Fruit fly (Drosophila melanogaster): Measurements from ENCODE around the gene CG42299.

Gene CG42299

dm6 chrX:15575557-15575956 lies at the start of gene CG42299:
Gene CG42299, minus strand, starts transcription at chrX:15575683.
- TF ChIP-seq Sin3A (optimal IDR thresholded peaks at IDR 0.05), result no peak
- TF ChIP-seq ttk (optimal IDR thresholded peaks at IDR 0.05), result no peak

dm6 chrX:15623809-15624208 lies 48.3 kb upstream of the CG42299 start:
- no peak for TF ChIP-seq psq (optimal IDR thresholded peaks at IDR 0.05)
- no peak for TF ChIP-seq Myc (optimal IDR thresholded peaks at IDR 0.05)
- no peak for TF ChIP-seq Sin3A (optimal IDR thresholded peaks at IDR 0.05)
- TF ChIP-seq ttk (optimal IDR thresholded peaks at IDR 0.05), result no peak
- no peak for TF ChIP-seq insv (optimal IDR thresholded peaks at IDR 0.05)
- no peak for TF ChIP-seq h (optimal IDR thresholded peaks at IDR 0.05)

DNA sequence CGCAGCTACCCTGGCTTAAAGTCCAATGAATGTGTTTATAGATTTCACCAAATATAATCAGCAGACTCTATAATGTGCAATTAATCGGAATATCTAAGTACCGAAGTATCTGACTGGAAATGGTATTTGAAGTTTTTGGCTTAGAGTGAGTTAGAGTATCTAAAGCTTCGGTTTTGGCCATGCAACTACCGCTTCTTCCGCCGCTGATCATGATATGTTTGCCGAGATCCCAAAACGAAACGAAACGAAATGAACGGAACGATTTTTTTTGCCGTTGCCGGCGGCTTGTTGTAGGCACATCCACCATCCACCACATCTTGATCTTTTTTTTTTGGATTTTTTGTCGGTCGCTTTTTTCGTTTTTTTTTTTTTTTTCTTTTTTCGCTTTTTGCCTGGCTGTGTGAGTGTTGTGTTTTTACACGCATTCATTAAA lies 47.5 kb upstream of the CG42299 start:
- TF ChIP-seq ttk (optimal IDR thresholded peaks at IDR 0.05) (no peak), h (optimal IDR thresholded peaks at IDR 0.05) (no peak), insv (optimal IDR thresholded peaks at IDR 0.05) (no peak), Myc (optimal IDR thresholded peaks at IDR 0.05) (no peak), psq (optimal IDR thresholded peaks at IDR 0.05) (no peak), Sin3A (optimal IDR thresholded peaks at IDR 0.05) (no peak)

DNA sequence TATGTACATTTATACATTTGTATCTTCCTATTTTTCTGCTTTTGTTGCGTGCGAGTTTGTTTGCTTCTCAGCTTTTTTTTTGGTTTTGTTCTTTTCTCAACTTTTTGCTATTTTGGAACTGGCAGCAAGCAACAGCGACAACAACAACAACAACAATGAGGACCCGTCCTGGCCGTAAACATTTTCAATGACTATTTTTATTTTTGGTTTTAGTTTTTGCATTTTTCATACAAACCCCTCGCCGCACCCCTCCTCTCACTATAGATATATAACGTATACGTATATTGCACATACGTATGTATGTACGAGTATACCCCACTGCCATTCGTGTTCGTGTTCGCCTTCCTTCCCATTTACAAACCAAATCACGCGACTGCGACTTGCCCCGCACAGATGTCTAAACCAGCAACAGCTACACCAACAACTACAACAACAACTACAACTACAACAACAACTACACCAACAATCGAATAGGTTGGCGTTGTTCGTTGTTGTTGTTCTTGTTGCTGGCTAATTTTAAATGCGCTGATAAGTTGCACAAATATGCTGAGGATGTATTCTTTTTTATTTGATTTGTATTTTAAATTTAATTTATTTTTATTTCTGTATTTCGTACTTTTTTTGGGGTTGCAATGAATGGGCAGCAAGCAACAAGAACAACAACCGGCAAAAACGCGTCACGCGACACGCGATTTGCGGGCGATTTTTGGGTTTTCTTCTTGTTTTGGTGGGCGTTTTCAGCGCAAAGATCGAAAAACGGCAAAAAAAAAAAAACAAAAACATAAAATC lies 45.1 kb upstream of the CG42299 start:
- TF ChIP-seq Sin3A (optimal IDR thresholded peaks at IDR 0.05) (no peak), h (optimal IDR thresholded peaks at IDR 0.05) (no peak), insv (optimal IDR thresholded peaks at IDR 0.05) (no peak), Myc (optimal IDR thresholded peaks at IDR 0.05) (no peak), ttk (optimal IDR thresholded peaks at IDR 0.05) (no peak), psq (optimal IDR thresholded peaks at IDR 0.05) (no peak)

DNA sequence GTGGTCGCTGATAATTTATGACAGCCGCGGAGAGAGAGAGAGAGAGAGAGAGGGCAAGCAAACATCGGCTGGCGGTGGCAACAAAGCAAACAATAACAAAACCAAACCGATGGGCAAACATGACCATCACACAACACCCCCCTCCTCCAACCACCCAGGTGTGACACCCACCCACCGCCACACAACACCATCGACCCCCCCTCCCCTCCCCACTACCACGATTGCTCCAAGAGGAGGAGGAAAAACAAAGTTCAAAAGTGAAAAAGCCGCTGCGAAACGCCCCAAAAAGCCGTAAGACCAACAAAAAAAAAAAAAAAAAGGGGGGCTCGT lies 44.1 kb upstream of the CG42299 start:
- no peak for TF ChIP-seq Myc (optimal IDR thresholded peaks at IDR 0.05)
- TF ChIP-seq h (optimal IDR thresholded peaks at IDR 0.05), result no peak
- no peak for TF ChIP-seq psq (optimal IDR thresholded peaks at IDR 0.05)
- TF ChIP-seq insv (optimal IDR thresholded peaks at IDR 0.05), result no peak
- TF ChIP-seq ttk (optimal IDR thresholded peaks at IDR 0.05), result no peak
- no peak for TF ChIP-seq Sin3A (optimal IDR thresholded peaks at IDR 0.05)

DNA sequence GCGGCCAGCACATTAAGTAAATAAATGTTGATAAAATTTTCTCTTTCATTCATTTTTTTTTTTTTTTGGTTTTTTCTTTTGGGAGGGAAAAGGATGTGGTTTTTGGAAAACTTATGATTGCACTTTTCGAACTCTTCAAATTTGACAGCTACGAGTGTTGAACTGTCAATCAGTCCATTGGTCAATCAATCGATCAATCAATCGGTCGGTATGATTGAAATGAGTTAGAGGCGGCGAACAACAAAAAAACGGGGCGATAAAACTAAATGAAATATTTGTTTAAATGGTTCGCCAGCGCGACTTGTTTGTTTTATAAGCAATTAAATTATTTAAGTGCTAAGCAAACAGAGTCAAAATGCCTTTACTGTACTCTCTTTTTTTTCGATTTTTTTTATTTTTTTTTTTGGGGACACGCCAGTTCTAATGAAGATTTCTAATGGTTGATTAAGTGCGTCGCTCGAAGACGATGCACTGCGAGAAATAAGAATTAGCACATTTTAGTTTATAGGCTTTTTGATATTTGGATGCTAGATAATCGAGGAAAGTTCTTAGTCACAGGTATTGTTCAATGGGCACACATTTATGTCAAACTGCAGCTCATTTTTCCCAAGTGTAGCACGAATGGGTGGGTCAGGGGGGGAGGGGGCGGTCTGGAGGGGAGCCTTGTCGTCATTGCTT lies 43.6 kb upstream of the CG42299 start:
- TF ChIP-seq Sin3A (optimal IDR thresholded peaks at IDR 0.05), result no peak
- TF ChIP-seq insv (optimal IDR thresholded peaks at IDR 0.05), result no peak
- TF ChIP-seq psq (optimal IDR thresholded peaks at IDR 0.05), result no peak
- no peak for TF ChIP-seq h (optimal IDR thresholded peaks at IDR 0.05)
- TF ChIP-seq ttk (optimal IDR thresholded peaks at IDR 0.05), result no peak
- TF ChIP-seq Myc (optimal IDR thresholded peaks at IDR 0.05), result no peak

DNA sequence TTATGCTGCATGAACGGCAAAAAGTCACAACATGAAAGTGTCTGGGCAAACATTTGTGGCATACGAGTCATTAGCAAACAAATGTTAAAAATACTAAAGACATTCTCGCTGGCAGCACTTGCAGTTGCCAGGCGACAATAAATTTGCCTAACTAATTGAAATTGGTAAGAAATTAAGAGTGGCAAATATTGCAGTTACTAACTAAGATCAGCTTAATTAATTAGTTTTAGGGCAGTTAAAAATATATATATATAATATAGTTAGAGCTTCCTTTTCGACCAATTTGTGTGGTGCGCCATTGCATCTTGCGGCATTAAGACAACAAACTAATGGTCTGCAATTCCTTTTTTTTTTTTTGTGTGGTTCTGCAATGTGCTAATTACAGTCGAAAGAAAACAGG lies 42.4 kb upstream of the CG42299 start:
- no peak for TF ChIP-seq h (optimal IDR thresholded peaks at IDR 0.05)
- no peak for TF ChIP-seq Sin3A (optimal IDR thresholded peaks at IDR 0.05)
- TF ChIP-seq insv (optimal IDR thresholded peaks at IDR 0.05), result no peak
- no peak for TF ChIP-seq Myc (optimal IDR thresholded peaks at IDR 0.05)
- no peak for TF ChIP-seq ttk (optimal IDR thresholded peaks at IDR 0.05)
- TF ChIP-seq psq (optimal IDR thresholded peaks at IDR 0.05), result no peak

DNA sequence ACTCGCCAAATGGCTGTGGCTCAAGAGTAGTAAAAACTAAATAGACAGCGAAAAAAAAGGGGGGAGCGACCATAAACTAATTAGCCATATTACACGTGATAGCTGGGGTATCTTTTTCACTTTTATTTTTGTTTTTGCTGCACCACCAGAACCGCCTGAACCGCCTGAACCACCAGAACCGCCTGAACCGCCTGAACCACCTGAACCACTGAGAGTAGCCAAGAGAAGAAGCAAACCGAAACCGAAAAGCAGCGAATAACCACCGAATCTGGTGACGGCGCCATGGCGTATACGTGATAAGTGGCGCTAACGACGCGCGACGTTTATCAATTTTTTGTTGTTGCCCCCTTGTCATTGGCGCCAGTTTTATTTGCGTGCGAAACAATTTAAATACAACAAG lies 41.0 kb upstream of the CG42299 start:
- TF ChIP-seq h (optimal IDR thresholded peaks at IDR 0.05) (no peak), ttk (optimal IDR thresholded peaks at IDR 0.05) (no peak), Sin3A (optimal IDR thresholded peaks at IDR 0.05) (no peak), Myc (optimal IDR thresholded peaks at IDR 0.05) (no peak), psq (optimal IDR thresholded peaks at IDR 0.05) (no peak), insv (optimal IDR thresholded peaks at IDR 0.05) (no peak)

- TF ChIP-seq Myc (optimal IDR thresholded peaks at IDR 0.05) (no peak), Sin3A (optimal IDR thresholded peaks at IDR 0.05) (no peak), insv (optimal IDR thresholded peaks at IDR 0.05) (no peak)
Measured at dm6 chrX:15616018-15616417, 40.5 kb upstream of the CG42299 start.

DNA sequence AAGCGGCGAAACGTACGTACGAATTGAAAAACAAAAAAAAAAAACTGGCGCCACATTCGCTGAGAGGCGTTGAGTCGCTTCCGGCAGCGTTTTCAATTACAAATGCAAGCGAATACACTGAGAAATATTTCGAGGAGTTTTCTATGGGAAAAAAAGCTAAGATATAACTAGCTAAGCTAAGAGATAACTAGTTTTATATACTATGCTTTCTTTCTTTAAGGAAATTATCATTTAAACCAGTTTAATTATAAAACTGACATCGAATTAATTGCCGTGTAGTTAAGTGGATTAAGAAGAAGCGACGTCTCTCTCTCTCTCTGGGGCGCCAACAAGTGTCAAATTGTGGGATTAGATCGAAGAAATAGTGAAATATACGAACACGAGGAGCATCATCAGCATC lies 39.9 kb upstream of the CG42299 start:
- TF ChIP-seq Sin3A (optimal IDR thresholded peaks at IDR 0.05) (no peak), psq (optimal IDR thresholded peaks at IDR 0.05) (no peak), ttk (optimal IDR thresholded peaks at IDR 0.05) (no peak), insv (optimal IDR thresholded peaks at IDR 0.05) (no peak), Myc (optimal IDR thresholded peaks at IDR 0.05) (no peak), h (optimal IDR thresholded peaks at IDR 0.05) (no peak)

DNA sequence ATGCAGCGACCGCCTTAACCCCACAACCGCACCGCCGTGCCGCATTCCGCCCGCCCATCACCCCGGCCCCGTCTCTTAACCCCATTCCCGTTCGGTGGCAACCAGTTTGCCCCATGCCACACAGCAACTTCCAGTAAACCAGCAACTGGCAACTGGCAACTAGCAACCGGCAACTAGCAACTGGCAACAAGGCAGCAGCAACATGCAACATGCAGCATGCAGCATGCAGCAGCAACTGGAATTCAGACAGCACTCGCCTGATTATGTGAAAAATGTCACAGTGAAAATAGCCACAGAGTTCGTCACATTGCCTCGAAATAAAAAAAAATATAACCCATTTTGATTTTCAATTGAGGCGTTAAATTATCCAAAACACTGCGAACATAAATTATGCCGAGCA lies 36.3 kb upstream of the CG42299 start:
- no peak for TF ChIP-seq h (optimal IDR thresholded peaks at IDR 0.05)
- TF ChIP-seq psq (optimal IDR thresholded peaks at IDR 0.05), result no peak
- TF ChIP-seq Sin3A (optimal IDR thresholded peaks at IDR 0.05), result no peak
- TF ChIP-seq ttk (optimal IDR thresholded peaks at IDR 0.05), result no peak
- no peak for TF ChIP-seq insv (optimal IDR thresholded peaks at IDR 0.05)
- TF ChIP-seq Myc (optimal IDR thresholded peaks at IDR 0.05), result no peak

dm6 chrX:15610957-15611356 lies 35.5 kb upstream of the CG42299 start:
- TF ChIP-seq h (optimal IDR thresholded peaks at IDR 0.05) (no peak), insv (optimal IDR thresholded peaks at IDR 0.05) (no peak), Myc (optimal IDR thresholded peaks at IDR 0.05) (no peak), ttk (optimal IDR thresholded peaks at IDR 0.05) (no peak), psq (optimal IDR thresholded peaks at IDR 0.05) (no peak), Sin3A (optimal IDR thresholded peaks at IDR 0.05) (no peak)

dm6 chrX:15610173-15610572 lies 34.7 kb upstream of the CG42299 start:
- no peak for TF ChIP-seq psq (optimal IDR thresholded peaks at IDR 0.05)

Measured in Kc167 (cell line).